Worm (Caenorhabditis elegans) whole organism, early embryonic: Measurements from ENCODE around the gene ncap-1.

Experiments
- ama-1 ChIP-seq: fragments of 150-350 bp; optimal IDR thresholded peaks from 2 replicates; lab custom pipeline; 2014
- ceh-36 ChIP-seq: sonication (generic microtip); optimal IDR thresholded peaks from 2 replicates; lab custom pipeline; 2016; ENCODE audit warnings: missing genetic modification characterization, inconsistent platforms, missing compliant biosample characterization

- TF ChIP-seq ceh-36 (tag; lab: Kevin White, UChicago) = no peak
- no peak for TF ChIP-seq ama-1 (lab: Kevin White, UChicago)
Observed at ce11 chrII:2927533-2927932, 8.4 kb upstream of the ncap-1 start, which contains the start of the genes ZK355.3 and ZK355.8.
